Worm (Caenorhabditis elegans) whole organism, early embryonic: ENCODE measurements around the gene W03C9.6.
A peak's percentile ranks its signal among the peaks of the same experiment; 100 is the strongest.

Source experiments
- B0310.2 ChIP-seq: sonication (generic microtip); optimal IDR thresholded peaks from 2 replicates; lab custom pipeline; 2016; ENCODE audit warnings: mild to moderate bottlenecking, missing genetic modification characterization, missing compliant biosample characterization
- F13C5.2 ChIP-seq: sonication (generic microtip); optimal IDR thresholded peaks from 2 replicates; lab custom pipeline; 2017; ENCODE audit warnings: mild to moderate bottlenecking, missing genetic modification characterization, inconsistent platforms, missing compliant biosample characterization
- aly-1 ChIP-seq: sonication (generic microtip); optimal IDR thresholded peaks from 2 replicates; lab custom pipeline; 2016; ENCODE audit warnings: missing genetic modification characterization, missing compliant biosample characterization
- ama-1 ChIP-seq: fragments of 150-350 bp; optimal IDR thresholded peaks from 2 replicates; lab custom pipeline; 2014
- ceh-13 ChIP-seq: fragments of 200-800 bp; sonication (Bioruptor generic); optimal IDR thresholded peaks from 2 replicates; lab custom pipeline; 2018; ENCODE audit warnings: mild to moderate bottlenecking, missing genetic modification characterization, missing compliant biosample characterization
- ceh-36 ChIP-seq: sonication (generic microtip); optimal IDR thresholded peaks from 2 replicates; lab custom pipeline; 2016; ENCODE audit warnings: missing genetic modification characterization, inconsistent platforms, missing compliant biosample characterization
- ets-7 ChIP-seq: sonication (generic microtip); optimal IDR thresholded peaks from 2 replicates; lab custom pipeline; 2016; ENCODE audit warnings: missing genotype, missing genetic modification characterization, missing compliant biosample characterization
- flt-1 ChIP-seq: fragments of 200-800 bp; sonication (Bioruptor generic); IDR thresholded peaks from 2 replicates; pipeline ENCODE4 v1.3.6; 2022; ENCODE audit warnings: missing genetic modification characterization, missing compliant biosample characterization
- hmbx-1 ChIP-seq: sonication (generic microtip); optimal IDR thresholded peaks from 2 replicates; lab custom pipeline; 2016; ENCODE audit warnings: mild to moderate bottlenecking, missing genetic modification characterization, missing compliant biosample characterization
- hmg-4 ChIP-seq: fragments of 200-800 bp; sonication (Bioruptor generic); optimal IDR thresholded peaks from 2 replicates; lab custom pipeline; 2018; ENCODE audit warnings: mild to moderate bottlenecking, missing genetic modification characterization, missing compliant biosample characterization
- hnd-1 ChIP-seq: sonication (generic microtip); optimal IDR thresholded peaks from 2 replicates; lab custom pipeline; 2016; ENCODE audit warnings: missing genetic modification characterization, missing compliant biosample characterization
- pes-1 ChIP-seq: fragments of 200-800 bp; sonication (Bioruptor generic); IDR thresholded peaks from 2 replicates; pipeline ENCODE4 v1.3.6; 2022; ENCODE audit warnings: missing genetic modification reagents, missing genetic modification characterization, missing compliant biosample characterization
- scrt-1 ChIP-seq: fragments of 200-800 bp; sonication (Bioruptor generic); IDR thresholded peaks from 2 replicates; pipeline ENCODE4 v1.3.6; 2022; ENCODE audit warnings: missing genetic modification characterization, missing compliant biosample characterization
- sea-1 ChIP-seq: fragments of 200-800 bp; sonication (Bioruptor generic); conservative IDR thresholded peaks from 2 replicates; pipeline ENCODE4 v1.3.6; 2022; ENCODE audit warnings: missing genetic modification characterization, missing compliant biosample characterization
- tbx-11 ChIP-seq: fragments of 200-800 bp; sonication (Bioruptor generic); IDR thresholded peaks from 2 replicates; pipeline ENCODE4 v1.3.6; 2022; ENCODE audit warnings: missing genetic modification characterization, missing compliant biosample characterization
- tbx-37 ChIP-seq: fragments of 200-800 bp; sonication (Bioruptor generic); conservative IDR thresholded peaks from 2 replicates; pipeline ENCODE4 v1.3.6; 2022; ENCODE audit warnings: missing genetic modification reagents, missing genetic modification characterization, missing compliant biosample characterization
- tra-4 ChIP-seq: sonication (generic microtip); optimal IDR thresholded peaks from 2 replicates; lab custom pipeline; 2017; ENCODE audit warnings: missing genetic modification characterization, missing compliant biosample characterization

The W03C9.6 gene

ce11 chrII:11968275-11968674 lies 14.0 kb downstream of the W03C9.6 start, which contains the start of gene mex-1:
mex-1 (plus strand) TSS chrII:11968637.
- TF ChIP-seq scrt-1 (GFP tag; lab: Robert Waterston, UW): no peak
- TF ChIP-seq sea-1 (GFP tag; lab: Robert Waterston, UW): no peak
- no peak for TF ChIP-seq tbx-37
- no peak for TF ChIP-seq ceh-36
- no peak for TF ChIP-seq aly-1 (tag; lab: Kevin White, UChicago)
- no peak for TF ChIP-seq hmg-4 (GFP tag; lab: Kevin White, UChicago)
- TF ChIP-seq hmbx-1 (tag; lab: Kevin White, UChicago): no peak
- TF ChIP-seq ets-7 (tag; lab: Kevin White, UChicago): no peak
- no peak for TF ChIP-seq tra-4 (tag; lab: Kevin White, UChicago)
- no peak for TF ChIP-seq hnd-1 (tag; lab: Kevin White, UChicago)
- no peak for TF ChIP-seq F13C5.2 (tag; lab: Kevin White, UChicago)
- no peak for TF ChIP-seq ceh-13
- no peak for TF ChIP-seq ama-1 (lab: Kevin White, UChicago)
- no peak for TF ChIP-seq flt-1 (GFP tag; lab: Robert Waterston, UW)
- no peak for TF ChIP-seq pes-1
- TF ChIP-seq B0310.2: no peak
- TF ChIP-seq tbx-11: no peak

- no peak for TF ChIP-seq hmg-4 (GFP tag; lab: Kevin White, UChicago)
- no peak for TF ChIP-seq tbx-11
- TF ChIP-seq ets-7 (tag; lab: Kevin White, UChicago): no peak
- TF ChIP-seq hmbx-1 (tag; lab: Kevin White, UChicago): no peak
- TF ChIP-seq aly-1 (tag; lab: Kevin White, UChicago): no peak
- no peak for TF ChIP-seq scrt-1 (GFP tag; lab: Robert Waterston, UW)
- TF ChIP-seq B0310.2: no peak
- TF ChIP-seq F13C5.2 (tag; lab: Kevin White, UChicago): no peak
- TF ChIP-seq sea-1 (GFP tag; lab: Robert Waterston, UW): no peak
- TF ChIP-seq ceh-13: no peak
- no peak for TF ChIP-seq pes-1
- no peak for TF ChIP-seq ama-1 (lab: Kevin White, UChicago)
Measured at ce11 chrII:11969033-11969432, 14.7 kb downstream of the W03C9.6 start.

ce11 chrII:11971009-11971636 lies 16.8 kb downstream of the W03C9.6 start:
- TF ChIP-seq B0310.2 (no peak), tbx-37 (no peak), aly-1 (tag; lab: Kevin White, UChicago) (no peak), ceh-36 (no peak), scrt-1 (GFP tag; lab: Robert Waterston, UW) (no peak), F13C5.2 (tag; lab: Kevin White, UChicago) (no peak), sea-1 (GFP tag; lab: Robert Waterston, UW) (no peak), ama-1 (lab: Kevin White, UChicago) (no peak), hmg-4 (GFP tag; lab: Kevin White, UChicago) (no peak), tra-4 (tag; lab: Kevin White, UChicago) (no peak), tbx-11 (no peak), pes-1 (no peak), hnd-1 (tag; lab: Kevin White, UChicago) (no peak), ets-7 (tag; lab: Kevin White, UChicago) (no peak), ceh-13 (no peak), flt-1 (GFP tag; lab: Robert Waterston, UW) (no peak), hmbx-1 (tag; lab: Kevin White, UChicago) (no peak)

- TF ChIP-seq hnd-1 (tag; lab: Kevin White, UChicago): no peak
- no peak for TF ChIP-seq pes-1
- TF ChIP-seq ets-7 (tag; lab: Kevin White, UChicago): no peak
- TF ChIP-seq aly-1 (tag; lab: Kevin White, UChicago): no peak
- no peak for TF ChIP-seq tbx-37
- TF ChIP-seq B0310.2: no peak
Measured at ce11 chrII:11972266-11972665, 18.0 kb downstream of the W03C9.6 start.

- TF ChIP-seq sea-1 (GFP tag; lab: Robert Waterston, UW): no peak
- no peak for TF ChIP-seq flt-1 (GFP tag; lab: Robert Waterston, UW)
- TF ChIP-seq scrt-1 (GFP tag; lab: Robert Waterston, UW): no peak
Measured at ce11 chrII:11973632-11974031, 19.3 kb downstream of the W03C9.6 start, which contains the start of gene acbp-6. acbp-6 (minus strand) TSS chrII:11973732.

- TF ChIP-seq pes-1 (0 out of 2 replicates have a peak, but pooled peaks have one; percentile 21), B0310.2 (peak; percentile 56), ama-1 (lab: Kevin White, UChicago) (peak; percentile 85), hmbx-1 (tag; lab: Kevin White, UChicago) (peak; percentile 44), ets-7 (tag; lab: Kevin White, UChicago) (no peak), hmg-4 (GFP tag; lab: Kevin White, UChicago) (peak; percentile 23), scrt-1 (GFP tag; lab: Robert Waterston, UW) (no peak), sea-1 (GFP tag; lab: Robert Waterston, UW) (0 out of 2 replicates have a peak, but pooled peaks have one; percentile 40), tbx-37 (no peak)
Measured at ce11 chrII:11974048-11974995, 20.0 kb downstream of the W03C9.6 start.

- TF ChIP-seq tra-4 (tag; lab: Kevin White, UChicago): no peak
- no peak for TF ChIP-seq hmg-4 (GFP tag; lab: Kevin White, UChicago)
- TF ChIP-seq aly-1 (tag; lab: Kevin White, UChicago): no peak
- TF ChIP-seq ceh-13: no peak
- no peak for TF ChIP-seq hmbx-1 (tag; lab: Kevin White, UChicago)
- TF ChIP-seq tbx-37: no peak
- TF ChIP-seq pes-1: no peak
- TF ChIP-seq flt-1 (GFP tag; lab: Robert Waterston, UW): no peak
- no peak for TF ChIP-seq F13C5.2 (tag; lab: Kevin White, UChicago)
Measured at ce11 chrII:11976727-11977259, 22.5 kb downstream of the W03C9.6 start.
